Worm (Caenorhabditis elegans): ENCODE data around the gene pudl-2.

DNA sequence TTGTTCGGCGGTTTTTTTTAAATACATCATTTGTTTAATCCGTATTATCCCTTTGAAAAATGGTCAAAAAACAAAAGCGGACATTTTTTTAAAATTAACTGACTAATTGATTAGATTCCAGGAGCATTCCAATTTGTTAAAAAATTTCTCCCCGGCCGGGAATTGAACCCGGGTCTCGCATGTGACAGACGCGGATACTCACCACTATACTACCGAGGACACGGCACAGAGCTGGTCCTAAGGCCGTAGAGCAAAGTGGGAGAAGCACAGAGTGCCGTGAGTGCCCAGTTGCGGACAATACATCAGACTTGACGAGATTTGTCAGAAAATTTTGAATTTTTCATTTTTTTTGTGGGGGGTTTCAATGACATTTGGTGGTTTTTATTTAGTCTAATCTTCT lies 33.6 kb upstream of the pudl-2 start:
- TF ChIP-seq pqm-1 (tag; optimal IDR thresholded peaks at IDR 0.05) (no peak), pha-2 (tag; optimal IDR thresholded peaks at IDR 0.05) (no peak), unc-3 (GFP tag; conservative IDR thresholded peaks at IDR 0.05) (no peak), unc-3 (tag; optimal IDR thresholded peaks at IDR 0.05) (no peak), unc-86 (tag; optimal IDR thresholded peaks at IDR 0.05) (no peak), lin-11 (tag; optimal IDR thresholded peaks at IDR 0.05) (no peak)

All from whole organism, late embryonic.